Fruit fly (Drosophila melanogaster) whole organism, embryonic: ENCODE data around the gene CG33293.

ENCODE experiments used
- Antp ChIP-seq: fragments of 200-800 bp; sonication (Bioruptor generic); optimal IDR thresholded peaks from 3 replicates; lab custom pipeline; 2016; ENCODE audit warnings: missing biosample characterization, missing genetic modification characterization
- CG10209 ChIP-seq: fragments of 200-800 bp; sonication (Bioruptor generic); optimal IDR thresholded peaks from 3 replicates; lab custom pipeline; 2017; ENCODE audit warnings: missing biosample characterization, mild to moderate bottlenecking, missing genetic modification characterization, missing genetic modification reagents
- CG11247 ChIP-seq: fragments of 200-800 bp; sonication (Bioruptor generic); IDR thresholded peaks from 2 replicates; pipeline ENCODE4 v1.3.6; 2022; ENCODE audit warnings: missing biosample characterization, missing genetic modification characterization
- CG11456 ChIP-seq: fragments of 200-800 bp; sonication (Bioruptor generic); IDR thresholded peaks from 3 replicates; pipeline ENCODE4 v1.3.6; 2022; ENCODE audit warnings: missing biosample characterization, missing genetic modification characterization
- CG12391 ChIP-seq: fragments of 200-800 bp; sonication (Bioruptor generic); optimal IDR thresholded peaks from 3 replicates; lab custom pipeline; 2018; ENCODE audit warnings: missing biosample characterization, mild to moderate bottlenecking, missing genetic modification characterization, moderate library complexity
- CG1832 ChIP-seq: fragments of 200-800 bp; sonication (Bioruptor generic); optimal IDR thresholded peaks from 2 replicates; lab custom pipeline; 2017; ENCODE audit warnings: missing biosample characterization, mild to moderate bottlenecking, missing genetic modification characterization, inconsistent platforms
- CG32767 ChIP-seq: fragments of 200-800 bp; sonication (Bioruptor generic); IDR thresholded peaks from 2 replicates; pipeline ENCODE4 v1.3.6; 2022; ENCODE audit warnings: missing biosample characterization, missing genetic modification characterization
- CG42726 ChIP-seq: fragments of 200-800 bp; sonication (Bioruptor generic); IDR thresholded peaks from 2 replicates; pipeline ENCODE4 v1.3.6; 2022; ENCODE audit warnings: missing biosample characterization, missing genetic modification characterization; ENCODE audit not compliant: partially characterized antibody
- CG6683 ChIP-seq: fragments of 200-800 bp; sonication (Bioruptor generic); optimal IDR thresholded peaks from 2 replicates; lab custom pipeline; 2017; ENCODE audit warnings: missing biosample characterization, mild to moderate bottlenecking, missing genetic modification characterization, missing genetic modification reagents
- CG6765 ChIP-seq: fragments of 200-800 bp; sonication (Bioruptor generic); optimal IDR thresholded peaks from 3 replicates; lab custom pipeline; 2017; ENCODE audit warnings: missing biosample characterization, mild to moderate bottlenecking, missing genetic modification characterization
- CG8765 ChIP-seq: fragments of 200-800 bp; sonication (Bioruptor generic); IDR thresholded peaks from 2 replicates; pipeline ENCODE4 v1.3.6; 2022; ENCODE audit warnings: missing biosample characterization, missing genetic modification characterization
- CG9437 ChIP-seq: fragments of 200-800 bp; sonication (Bioruptor generic); optimal IDR thresholded peaks from 2 replicates; lab custom pipeline; 2018; ENCODE audit warnings: missing biosample characterization, mild to moderate bottlenecking, missing genetic modification characterization
- Dfd ChIP-seq, 2 experiments: fragments of >200 bp; optimal IDR thresholded peaks; 2 replicates each; lab custom pipeline; 2017; ENCODE audit warnings: missing biosample characterization in 2 of 2, missing genetic modification characterization in 2 of 2
- Dll ChIP-seq: fragments of 200-800 bp; sonication (Bioruptor generic); IDR thresholded peaks from 4 replicates; pipeline ENCODE4 v1.3.6; 2022; ENCODE audit warnings: missing biosample characterization, missing genetic modification characterization; ENCODE audit not compliant: partially characterized antibody
- Dref ChIP-seq: fragments of 200-800 bp; sonication (Bioruptor generic); IDR thresholded peaks from 2 replicates; pipeline ENCODE4 v1.3.6; 2022; ENCODE audit warnings: missing biosample characterization, missing genetic modification characterization
- E2f1 ChIP-seq: fragments of 200-800 bp; sonication (Bioruptor generic); IDR thresholded peaks from 2 replicates; pipeline ENCODE4 v1.3.6; 2022; ENCODE audit warnings: missing biosample characterization, missing genetic modification characterization
- HLH4C ChIP-seq: fragments of 200-800 bp; sonication (Bioruptor generic); IDR thresholded peaks from 3 replicates; pipeline ENCODE4 v1.3.6; 2022; ENCODE audit warnings: missing biosample characterization, missing genetic modification characterization; ENCODE audit not compliant: partially characterized antibody
- Mad ChIP-seq: fragments of 200-800 bp; sonication (Bioruptor generic); optimal IDR thresholded peaks from 2 replicates; lab custom pipeline; 2016; ENCODE audit warnings: missing biosample characterization, missing genetic modification characterization
- NfI ChIP-seq: fragments of 200-800 bp; sonication (Bioruptor generic); optimal IDR thresholded peaks from 3 replicates; lab custom pipeline; 2018; ENCODE audit warnings: missing biosample characterization, mild to moderate bottlenecking, missing genetic modification characterization, moderate library complexity
- Rfx ChIP-seq: fragments of 200-800 bp; sonication (Bioruptor generic); IDR thresholded peaks from 2 replicates; pipeline ENCODE4 v1.3.6; 2022; ENCODE audit warnings: missing biosample characterization, missing genetic modification characterization
- Trl ChIP-seq, 3 experiments: fragments of >200 bp in 2 of 3; fragments of 200-800 bp in 1 of 3; sonication (Bioruptor generic) in 1 of 3; optimal IDR thresholded peaks; 2 replicates in 1 of 3; 3 replicates in 2 of 3; lab custom pipeline; 2016 to 2017; ENCODE audit warnings: missing biosample characterization in 1 of 3, missing genetic modification characterization in 1 of 3
- bbx ChIP-seq: fragments of 200-800 bp; sonication (Bioruptor generic); IDR thresholded peaks from 2 replicates; pipeline ENCODE4 v1.3.6; 2022; ENCODE audit warnings: missing biosample characterization, missing genetic modification characterization; ENCODE audit not compliant: partially characterized antibody
- chinmo ChIP-seq: fragments of 200-800 bp; sonication (Bioruptor generic); IDR thresholded peaks from 4 replicates; pipeline ENCODE4 v1.3.6; 2022; ENCODE audit warnings: missing biosample characterization, missing genetic modification characterization; ENCODE audit not compliant: partially characterized antibody
- chm ChIP-seq: fragments of 200-800 bp; sonication (Bioruptor generic); IDR thresholded peaks from 2 replicates; pipeline ENCODE4 v1.3.6; 2022; ENCODE audit warnings: missing biosample characterization, missing genetic modification characterization
- crol ChIP-seq: fragments of 200-800 bp; sonication (Bioruptor generic); IDR thresholded peaks from 2 replicates; pipeline ENCODE4 v1.3.6; 2022; ENCODE audit warnings: missing biosample characterization, missing genetic modification characterization
- gce ChIP-seq: fragments of 200-800 bp; sonication (Bioruptor generic); IDR thresholded peaks from 3 replicates; pipeline ENCODE4 v1.3.6; 2022; ENCODE audit warnings: missing biosample characterization, missing genetic modification characterization
- gsb ChIP-seq: fragments of 200-800 bp; sonication (Bioruptor generic); IDR thresholded peaks from 2 replicates; pipeline ENCODE4 v1.3.6; 2022; ENCODE audit warnings: missing biosample characterization, missing genetic modification characterization
- h ChIP-seq: fragments of >200 bp; optimal IDR thresholded peaks from 2 replicates; lab custom pipeline; 2017
- her ChIP-seq: fragments of 200-800 bp; sonication (Bioruptor generic); optimal IDR thresholded peaks from 2 replicates; lab custom pipeline; 2016; ENCODE audit warnings: missing biosample characterization, missing genetic modification characterization
- ind ChIP-seq: fragments of 200-800 bp; sonication (Bioruptor generic); optimal IDR thresholded peaks from 3 replicates; lab custom pipeline; 2016; ENCODE audit warnings: missing biosample characterization, missing genetic modification characterization
- jumu ChIP-seq: fragments of 200-800 bp; sonication (Bioruptor generic); optimal IDR thresholded peaks from 3 replicates; lab custom pipeline; 2016; ENCODE audit warnings: missing biosample characterization, missing genetic modification characterization
- knrl ChIP-seq: fragments of 200-800 bp; sonication (Bioruptor generic); IDR thresholded peaks from 3 replicates; pipeline ENCODE4 v1.3.6; 2022; ENCODE audit warnings: missing biosample characterization, missing genetic modification characterization; ENCODE audit not compliant: partially characterized antibody
- mirr ChIP-seq: fragments of 200-800 bp; sonication (Bioruptor generic); optimal IDR thresholded peaks from 3 replicates; lab custom pipeline; 2018; ENCODE audit warnings: missing biosample characterization, mild to moderate bottlenecking, missing genetic modification characterization
- prd ChIP-seq, 3 experiments: fragments of >200 bp in 2 of 3; fragments of 200-800 bp in 1 of 3; sonication (Bioruptor generic) in 1 of 3; optimal IDR thresholded peaks in 2 of 3; IDR thresholded peaks in 1 of 3; 2 replicates in 2 of 3; 3 replicates in 1 of 3; pipeline versions ENCODE4 v1.3.6 to Lab custom; 2017 to 2022; ENCODE audit warnings: missing biosample characterization in 1 of 3, missing genetic modification characterization in 1 of 3
- row ChIP-seq: fragments of 200-800 bp; sonication (Bioruptor generic); IDR thresholded peaks from 3 replicates; pipeline ENCODE4 v1.3.6; 2022; ENCODE audit warnings: missing biosample characterization, missing genetic modification characterization
- scrt ChIP-seq: fragments of 200-800 bp; sonication (Bioruptor generic); optimal IDR thresholded peaks from 2 replicates; lab custom pipeline; 2018; ENCODE audit warnings: missing biosample characterization, mild to moderate bottlenecking, missing genetic modification characterization, moderate library complexity
- shn ChIP-seq: fragments of 200-800 bp; sonication (Bioruptor generic); optimal IDR thresholded peaks from 3 replicates; lab custom pipeline; 2016; ENCODE audit warnings: missing biosample characterization, missing genetic modification characterization
- vvl ChIP-seq: fragments of 200-800 bp; sonication (Bioruptor generic); IDR thresholded peaks from 2 replicates; pipeline ENCODE4 v1.3.6; 2022; ENCODE audit warnings: missing biosample characterization, missing genetic modification characterization
- wdn ChIP-seq: fragments of 200-800 bp; sonication (Bioruptor generic); IDR thresholded peaks from 2 replicates; pipeline ENCODE4 v1.3.6; 2022; ENCODE audit warnings: missing biosample characterization, missing genetic modification characterization
- zfh1 ChIP-seq: fragments of 200-800 bp; sonication (Bioruptor generic); IDR thresholded peaks from 3 replicates; pipeline ENCODE4 v1.3.6; 2022; ENCODE audit warnings: missing biosample characterization, missing genetic modification characterization
- zfh2 ChIP-seq: fragments of 200-800 bp; sonication (Bioruptor generic); optimal IDR thresholded peaks from 2 replicates; lab custom pipeline; 2016; ENCODE audit warnings: missing biosample characterization, missing genetic modification characterization

Gene CG33293

DNA sequence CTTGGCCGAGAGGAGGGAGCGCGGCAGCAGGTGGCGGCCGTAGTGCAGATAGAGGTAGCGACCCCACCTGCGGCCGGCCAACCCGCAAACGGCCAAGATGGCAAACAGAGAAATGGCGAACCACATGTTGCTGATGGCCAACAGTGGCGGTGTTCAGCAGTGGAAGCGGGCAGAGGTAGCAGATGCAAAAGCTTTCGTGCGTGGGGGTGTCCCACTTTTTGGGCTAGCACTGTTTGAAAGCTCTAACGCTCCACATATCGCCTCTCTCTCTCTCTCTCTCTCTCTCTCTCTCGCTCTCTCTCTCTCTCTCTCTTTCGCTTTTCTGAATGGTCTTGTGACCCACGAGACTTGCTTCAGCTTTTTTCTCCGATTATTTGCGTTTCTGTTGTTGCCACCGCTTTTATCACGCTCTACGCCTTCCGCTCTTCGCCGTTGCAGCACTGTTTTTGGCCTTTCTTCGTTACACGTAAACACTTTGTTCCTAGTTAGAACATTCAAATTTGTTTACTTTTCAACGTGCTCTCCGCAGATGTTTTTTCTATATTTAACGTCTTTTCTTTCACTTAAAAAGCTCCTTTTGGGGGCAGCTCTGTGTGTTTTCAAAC is 42.3 kb upstream of the CG33293 start (continued):
- TF ChIP-seq CG12391 (tag; lab: Kevin White, UChicago) (no peak), Trl (optimal IDR thresholded peaks at IDR 0.05; lab: Kevin White, UChicago) (peak; percentile 88 to 100), Trl (GFP tag; optimal IDR thresholded peaks at IDR 0.05; lab: Kevin White, UChicago) (peak; percentile 62), jumu (GFP tag; lab: Kevin White, UChicago) (peak; percentile 23), prd (optimal IDR thresholded peaks at IDR 0.05; lab: Kevin White, UChicago) (no peak), prd (GFP tag; IDR thresholded peaks at IDR 0.05; lab: Robert Waterston, UW) (peak; percentile 34; the same call in 1 of the 3 replicates), CG9437 (GFP tag; lab: Kevin White, UChicago) (no peak), knrl (no peak), gce (GFP tag; lab: Robert Waterston, UW) (peak; percentile 49; the same call in 1 of the 3 replicates), E2f1 (no peak), bbx (GFP tag; lab: Robert Waterston, UW) (peak; percentile 49; the same call in 1 of the 2 replicates), CG32767 (GFP tag; lab: Robert Waterston, UW) (0 out of 2 replicates have a peak, but pooled peaks have one; percentile 29), mirr (peak; percentile 23), h (lab: Kevin White, UChicago) (no peak), crol (GFP tag; lab: Robert Waterston, UW) (peak; percentile 57; the same call in 1 of the 2 replicates), her (GFP tag; lab: Kevin White, UChicago) (peak; percentile 27), HLH4C (GFP tag; lab: Robert Waterston, UW) (peak; percentile 44; the same call in 1 of the 3 replicates), chm (GFP tag; lab: Robert Waterston, UW) (peak; percentile 46; the same call in 1 of the 2 replicates), CG8765 (peak; percentile 50; the same call in 1 of the 2 replicates), CG6765 (GFP tag; lab: Kevin White, UChicago) (no peak), row (GFP tag; lab: Robert Waterston, UW) (peak; percentile 19; the same call in 2 of the 3 replicates), CG6683 (GFP tag; lab: Kevin White, UChicago) (no peak), CG11456 (GFP tag; lab: Robert Waterston, UW) (peak; percentile 77), Dfd (GFP tag; optimal IDR thresholded peaks at IDR 0.05; lab: Kevin White, UChicago) (no peak), NfI (GFP tag; lab: Kevin White, UChicago) (peak; percentile 23), zfh1 (peak; percentile 53; the same call in 1 of the 3 replicates), Dref (0 out of 2 replicates have a peak, but pooled peaks have one; percentile 23), Rfx (GFP tag; lab: Robert Waterston, UW) (peak; percentile 74), ind (GFP tag; lab: Kevin White, UChicago) (peak; percentile 3), CG1832 (GFP tag; lab: Kevin White, UChicago) (peak; percentile 70), CG42726 (GFP tag; lab: Robert Waterston, UW) (0 out of 2 replicates have a peak, but pooled peaks have one; percentile 43), shn (GFP tag; lab: Kevin White, UChicago) (peak; percentile 32), vvl (peak; percentile 50), chinmo (GFP tag; lab: Robert Waterston, UW) (peak; percentile 93; the same call in 3 of the 4 replicates), CG10209 (GFP tag; lab: Kevin White, UChicago) (no peak), wdn (GFP tag; lab: Robert Waterston, UW) (0 out of 2 replicates have a peak, but pooled peaks have one; percentile 34), Dll (GFP tag; lab: Robert Waterston, UW) (0 out of 4 replicates have a peak, but pooled peaks have one; percentile 31), Antp (GFP tag; lab: Kevin White, UChicago) (peak; percentile 42), CG11247 (GFP tag; lab: Robert Waterston, UW) (peak; percentile 66; the same call in 1 of the 2 replicates), gsb (peak; percentile 8; the same call in 1 of the 2 replicates), Mad (peak; percentile 18), scrt (peak; percentile 88), zfh2 (GFP tag; lab: Kevin White, UChicago) (peak; percentile 12)
